Worm (Caenorhabditis elegans) whole organism, L3 larva: ENCODE measurements around the gene ZK402.1.

Experiments used
- R02D3.7 ChIP-seq: fragments of 150-350 bp; optimal IDR thresholded peaks from 2 replicates; lab custom pipeline; 2014; ENCODE audit warnings: missing biosample characterization, missing genetic modification characterization
- ZK546.5 ChIP-seq: sonication (generic microtip); optimal IDR thresholded peaks from 2 replicates; lab custom pipeline; 2017; ENCODE audit warnings: missing biosample characterization, missing genetic modification characterization
- aly-2 ChIP-seq: fragments of 150-350 bp; optimal IDR thresholded peaks from 2 replicates; lab custom pipeline; 2014; ENCODE audit warnings: missing biosample characterization, missing genetic modification characterization
- ama-1 ChIP-seq: fragments of 150-350 bp; optimal IDR thresholded peaks from 2 replicates; lab custom pipeline; 2018
- ceh-16 ChIP-seq: sonication (generic microtip); optimal IDR thresholded peaks from 2 replicates; lab custom pipeline; 2017; ENCODE audit warnings: missing biosample characterization, missing genetic modification characterization
- ceh-28 ChIP-seq: fragments of 150-350 bp; optimal IDR thresholded peaks from 2 replicates; lab custom pipeline; 2014; ENCODE audit warnings: missing biosample characterization, missing genetic modification reagents, missing genetic modification characterization
- ceh-82 ChIP-seq: fragments of 150-350 bp; optimal IDR thresholded peaks from 2 replicates; lab custom pipeline; 2014; ENCODE audit warnings: missing biosample characterization, missing genetic modification characterization
- ceh-9 ChIP-seq: sonication (generic microtip); optimal IDR thresholded peaks from 2 replicates; lab custom pipeline; 2018; ENCODE audit warnings: missing biosample characterization, missing genetic modification characterization
- daf-12 ChIP-seq: fragments of 150-350 bp; optimal IDR thresholded peaks from 2 replicates; lab custom pipeline; 2014; ENCODE audit warnings: missing biosample characterization, missing genetic modification reagents, missing genetic modification characterization
- egl-27 ChIP-seq: sonication (generic microtip); optimal IDR thresholded peaks from 4 replicates; lab custom pipeline; 2017; ENCODE audit warnings: missing biosample characterization, missing genetic modification reagents, missing genetic modification characterization
- egl-5 ChIP-seq: fragments of 150-350 bp; optimal IDR thresholded peaks from 2 replicates; lab custom pipeline; 2017; ENCODE audit warnings: missing biosample characterization, missing genetic modification reagents, missing genetic modification characterization, inconsistent platforms
- elt-1 ChIP-seq: fragments of 150-350 bp; optimal IDR thresholded peaks from 2 replicates; lab custom pipeline; 2014; ENCODE audit warnings: missing biosample characterization, missing genetic modification characterization
- elt-2 ChIP-seq: sonication (generic microtip); optimal IDR thresholded peaks from 2 replicates; lab custom pipeline; 2016; ENCODE audit warnings: missing genetic modification reagents, mild to moderate bottlenecking, missing genetic modification characterization, missing compliant biosample characterization
- elt-3 ChIP-seq, 3 experiments: fragments of 150-350 bp in 1 of 3; sonication (generic microtip) in 2 of 3; optimal IDR thresholded peaks; 2 replicates in 2 of 3; 4 replicates in 1 of 3; lab custom pipeline; 2014 to 2017; ENCODE audit warnings: missing biosample characterization in 3 of 3, missing genetic modification characterization in 3 of 3
- eor-1 ChIP-seq, 2 experiments: fragments of 150-350 bp; optimal IDR thresholded peaks; 2 replicates each; lab custom pipeline; 2014 to 2018; ENCODE audit warnings: missing biosample characterization in 2 of 2, missing genetic modification characterization in 2 of 2
- fkh-10 ChIP-seq: sonication (generic microtip); optimal IDR thresholded peaks from 2 replicates; lab custom pipeline; 2017; ENCODE audit warnings: missing biosample characterization, missing genetic modification reagents, missing genetic modification characterization
- fkh-2 ChIP-seq: fragments of 150-350 bp; optimal IDR thresholded peaks from 2 replicates; lab custom pipeline; 2014; ENCODE audit warnings: missing biosample characterization, missing genetic modification reagents, missing genetic modification characterization
- fos-1 ChIP-seq: fragments of 150-350 bp; optimal IDR thresholded peaks from 2 replicates; lab custom pipeline; 2014; ENCODE audit warnings: missing biosample characterization, missing genetic modification characterization
- hmg-11 ChIP-seq: sonication (generic microtip); optimal IDR thresholded peaks from 2 replicates; lab custom pipeline; 2016; ENCODE audit warnings: missing genetic modification characterization, missing compliant biosample characterization
- jun-1 ChIP-seq: fragments of 150-350 bp; optimal IDR thresholded peaks from 2 replicates; lab custom pipeline; 2014; ENCODE audit warnings: missing biosample characterization, missing genetic modification reagents, missing genetic modification characterization
- lin-15B ChIP-seq: fragments of 150-350 bp; optimal IDR thresholded peaks from 2 replicates; lab custom pipeline; 2014; ENCODE audit warnings: missing biosample characterization, missing genetic modification characterization
- lin-39 ChIP-seq: fragments of 150-350 bp; optimal IDR thresholded peaks from 2 replicates; lab custom pipeline; 2018; ENCODE audit warnings: missing biosample characterization, missing genetic modification reagents, missing genetic modification characterization
- lsy-12 ChIP-seq: sonication (generic microtip); optimal IDR thresholded peaks from 2 replicates; lab custom pipeline; 2016; ENCODE audit warnings: mild to moderate bottlenecking, missing genetic modification characterization, missing compliant biosample characterization
- mdl-1 ChIP-seq: fragments of 150-350 bp; optimal IDR thresholded peaks from 2 replicates; lab custom pipeline; 2014; ENCODE audit warnings: missing biosample characterization, missing genetic modification characterization
- mml-1 ChIP-seq: fragments of 150-350 bp; sonication (generic microtip); optimal IDR thresholded peaks from 3 replicates; lab custom pipeline; 2014; ENCODE audit warnings: missing biosample characterization, missing genetic modification characterization
- nfya-1 ChIP-seq: sonication (generic microtip); optimal IDR thresholded peaks from 2 replicates; lab custom pipeline; 2017; ENCODE audit warnings: missing genetic modification characterization, mild to moderate bottlenecking, missing compliant biosample characterization, antibody characterized with exemption, moderate library complexity; ENCODE audit not compliant: insufficient read depth
- nhr-11 ChIP-seq: fragments of 150-350 bp; optimal IDR thresholded peaks from 2 replicates; lab custom pipeline; 2014; ENCODE audit warnings: missing biosample characterization, missing genetic modification characterization
- nhr-12 ChIP-seq: fragments of 150-350 bp; optimal IDR thresholded peaks from 2 replicates; lab custom pipeline; 2014; ENCODE audit warnings: missing biosample characterization, missing genetic modification characterization
- nhr-23 ChIP-seq: fragments of 150-350 bp; optimal IDR thresholded peaks from 2 replicates; lab custom pipeline; 2014; ENCODE audit warnings: missing biosample characterization, missing genetic modification reagents, missing genetic modification characterization
- nhr-237 ChIP-seq: fragments of 150-350 bp; optimal IDR thresholded peaks from 2 replicates; lab custom pipeline; 2014; ENCODE audit warnings: missing biosample characterization, missing genetic modification characterization
- nhr-25 ChIP-seq: sonication (generic microtip); optimal IDR thresholded peaks from 2 replicates; lab custom pipeline; 2017; ENCODE audit warnings: missing biosample characterization, missing genetic modification characterization
- nhr-28 ChIP-seq: fragments of 150-350 bp; optimal IDR thresholded peaks from 2 replicates; lab custom pipeline; 2014; ENCODE audit warnings: missing biosample characterization, missing genetic modification characterization
- nhr-43 ChIP-seq: sonication (generic microtip); optimal IDR thresholded peaks from 2 replicates; lab custom pipeline; 2016; ENCODE audit warnings: mild to moderate bottlenecking, missing genetic modification characterization, missing compliant biosample characterization; ENCODE audit not compliant: poor library complexity, severe bottlenecking
- nhr-67 ChIP-seq: fragments of 150-350 bp; optimal IDR thresholded peaks from 2 replicates; lab custom pipeline; 2014; ENCODE audit warnings: missing biosample characterization, missing genetic modification characterization
- nhr-76 ChIP-seq: fragments of 150-350 bp; sonication (generic microtip); optimal IDR thresholded peaks from 5 replicates; lab custom pipeline; 2014; ENCODE audit warnings: missing biosample characterization, missing genetic modification characterization
- nhr-77 ChIP-seq: fragments of 150-350 bp; optimal IDR thresholded peaks from 2 replicates; lab custom pipeline; 2014; ENCODE audit warnings: missing biosample characterization, missing genetic modification characterization
- pha-4 ChIP-seq: fragments of 150-350 bp; optimal IDR thresholded peaks from 2 replicates; lab custom pipeline; 2014; ENCODE audit warnings: missing biosample characterization, missing genetic modification reagents, missing genetic modification characterization
- pqm-1 ChIP-seq: fragments of 150-350 bp; optimal IDR thresholded peaks from 2 replicates; lab custom pipeline; 2017; ENCODE audit warnings: missing biosample characterization, missing genetic modification characterization, inconsistent platforms
- sea-2 ChIP-seq: fragments of 150-350 bp; sonication (generic microtip); optimal IDR thresholded peaks from 4 replicates; lab custom pipeline; 2014; ENCODE audit warnings: missing biosample characterization, missing genetic modification reagents, missing genetic modification characterization
- skn-1 ChIP-seq: fragments of 150-350 bp; optimal IDR thresholded peaks from 2 replicates; lab custom pipeline; 2014; ENCODE audit warnings: missing biosample characterization, missing genetic modification characterization
- snpc-4 ChIP-seq: fragments of 150-350 bp; optimal IDR thresholded peaks from 2 replicates; lab custom pipeline; 2014; ENCODE audit warnings: missing biosample characterization, missing genetic modification characterization
- tbx-2 ChIP-seq: sonication (generic microtip); optimal IDR thresholded peaks from 2 replicates; lab custom pipeline; 2016; ENCODE audit warnings: mild to moderate bottlenecking, missing genetic modification characterization, missing compliant biosample characterization
- unc-39 ChIP-seq: sonication (generic microtip); optimal IDR thresholded peaks from 4 replicates; lab custom pipeline; 2017; ENCODE audit warnings: missing biosample characterization, missing genetic modification characterization
- unc-62 ChIP-seq: fragments of 150-350 bp; sonication (generic microtip); optimal IDR thresholded peaks from 4 replicates; lab custom pipeline; 2014; ENCODE audit warnings: missing biosample characterization, missing genetic modification reagents, missing genetic modification characterization
- zag-1 ChIP-seq: fragments of 150-350 bp; optimal IDR thresholded peaks from 2 replicates; lab custom pipeline; 2014; ENCODE audit warnings: missing biosample characterization, missing genetic modification characterization
- ztf-11 ChIP-seq: fragments of 150-350 bp; optimal IDR thresholded peaks from 2 replicates; lab custom pipeline; 2014; ENCODE audit warnings: missing biosample characterization, missing genetic modification characterization
- ztf-4 ChIP-seq: fragments of 150-350 bp; optimal IDR thresholded peaks from 2 replicates; lab custom pipeline; 2014; ENCODE audit warnings: missing biosample characterization, missing genetic modification characterization

Gene ZK402.1

ce11 chrX:1454385-1454784 is 50.3 kb downstream of the ZK402.1 start:
- TF ChIP-seq ceh-9 (tag; lab: Kevin White, UChicago) (no peak), hmg-11 (tag; lab: Kevin White, UChicago) (peak; percentile 94), unc-62 (GFP tag; lab: Kevin White, UChicago) (peak; percentile 64), ztf-4 (no peak), R02D3.7 (peak; percentile 57), lin-39 (peak; percentile 93), elt-2 (tag; lab: Kevin White, UChicago) (peak; percentile 83), aly-2 (tag; lab: Kevin White, UChicago) (no peak), zag-1 (tag; lab: Kevin White, UChicago) (no peak), nhr-23 (tag; lab: Kevin White, UChicago) (peak; percentile 93), jun-1 (tag; lab: Kevin White, UChicago) (peak; percentile 99), snpc-4 (tag; lab: Kevin White, UChicago) (peak; percentile 79), elt-3 (tag; optimal IDR thresholded peaks at IDR 0.05; lab: Kevin White, UChicago) (peak in 2 of 3 experiments; percentile 44 to 77), lin-15B (tag; lab: Kevin White, UChicago) (peak; percentile 48), daf-12 (no peak), mml-1 (no peak), ceh-82 (tag; lab: Kevin White, UChicago) (peak; percentile 81), tbx-2 (tag; lab: Kevin White, UChicago) (peak; percentile 84), fos-1 (tag; lab: Kevin White, UChicago) (peak; percentile 100), ama-1 (lab: Kevin White, UChicago) (peak; percentile 77), ceh-16 (no peak), nhr-28 (tag; lab: Kevin White, UChicago) (no peak), ZK546.5 (tag; lab: Kevin White, UChicago) (no peak), unc-39 (tag; lab: Kevin White, UChicago) (peak; percentile 16), nhr-11 (peak; percentile 84), egl-5 (peak; percentile 17), sea-2 (peak; percentile 86), nhr-77 (tag; lab: Kevin White, UChicago) (peak; percentile 25), nhr-67 (no peak), nhr-25 (peak; percentile 98), fkh-2 (tag; lab: Kevin White, UChicago) (peak; percentile 27), nhr-43 (tag; lab: Kevin White, UChicago) (peak; percentile 74), nhr-237 (no peak), nhr-76 (tag; lab: Kevin White, UChicago) (no peak), pha-4 (tag; lab: Kevin White, UChicago) (peak; percentile 94), lsy-12 (tag; lab: Kevin White, UChicago) (peak; percentile 90), mdl-1 (tag; lab: Kevin White, UChicago) (peak; percentile 76), ztf-11 (tag; lab: Kevin White, UChicago) (no peak), nhr-12 (tag; lab: Kevin White, UChicago) (no peak), nfya-1 (tag; lab: Kevin White, UChicago) (peak; percentile 88), ceh-28 (tag; lab: Kevin White, UChicago) (peak; percentile 82), pqm-1 (tag; lab: Kevin White, UChicago) (peak; percentile 55), elt-1 (tag; lab: Kevin White, UChicago) (peak; percentile 6), egl-27 (peak; percentile 90), skn-1 (peak; percentile 83), eor-1 (tag; optimal IDR thresholded peaks at IDR 0.05; lab: Kevin White, UChicago) (no peak), fkh-10 (GFP tag; lab: Kevin White, UChicago) (peak; percentile 44)
